Fruit fly (Drosophila melanogaster): ENCODE results near the gene Cpr76Ba.
"Not testable (repeated sequence)": the region's sequence is repeated elsewhere in the genome, so short reads cannot be mapped to it uniquely, and the experiment has no call there.

Cpr76Ba gene

dm6 chr3L:19516547-19516946 is 1.6 kb downstream of the Cpr76Ba start:
- TF ChIP-seq Sin3A (optimal IDR thresholded peaks at IDR 0.05) (no peak), Myc (optimal IDR thresholded peaks at IDR 0.05) (no peak), psq (optimal IDR thresholded peaks at IDR 0.05) (no peak), insv (optimal IDR thresholded peaks at IDR 0.05) (no peak), h (optimal IDR thresholded peaks at IDR 0.05) (no peak), ttk (optimal IDR thresholded peaks at IDR 0.05) (no peak)

dm6 chr3L:19512672-19513071 is 5.5 kb downstream of the Cpr76Ba start:
- TF ChIP-seq psq (optimal IDR thresholded peaks at IDR 0.05) (no peak), Myc (optimal IDR thresholded peaks at IDR 0.05) (no peak), insv (optimal IDR thresholded peaks at IDR 0.05) (no peak), ttk (optimal IDR thresholded peaks at IDR 0.05) (no peak), h (optimal IDR thresholded peaks at IDR 0.05) (no peak), Sin3A (optimal IDR thresholded peaks at IDR 0.05) (no peak)

- no peak for TF ChIP-seq ttk (optimal IDR thresholded peaks at IDR 0.05)
- no peak for TF ChIP-seq Myc (optimal IDR thresholded peaks at IDR 0.05)
- no peak for TF ChIP-seq psq (optimal IDR thresholded peaks at IDR 0.05)
- TF ChIP-seq insv (optimal IDR thresholded peaks at IDR 0.05) = no peak
- TF ChIP-seq h (optimal IDR thresholded peaks at IDR 0.05) = no peak
Observed at dm6 chr3L:19504719-19505118, 13.4 kb downstream of the Cpr76Ba start.

- no peak for TF ChIP-seq Myc (optimal IDR thresholded peaks at IDR 0.05)
Observed at dm6 chr3L:19503770-19504169, 14.4 kb downstream of the Cpr76Ba start, which contains the start of gene CG9452. TSS of gene CG9452 (minus strand) at chr3L:19503870.

DNA sequence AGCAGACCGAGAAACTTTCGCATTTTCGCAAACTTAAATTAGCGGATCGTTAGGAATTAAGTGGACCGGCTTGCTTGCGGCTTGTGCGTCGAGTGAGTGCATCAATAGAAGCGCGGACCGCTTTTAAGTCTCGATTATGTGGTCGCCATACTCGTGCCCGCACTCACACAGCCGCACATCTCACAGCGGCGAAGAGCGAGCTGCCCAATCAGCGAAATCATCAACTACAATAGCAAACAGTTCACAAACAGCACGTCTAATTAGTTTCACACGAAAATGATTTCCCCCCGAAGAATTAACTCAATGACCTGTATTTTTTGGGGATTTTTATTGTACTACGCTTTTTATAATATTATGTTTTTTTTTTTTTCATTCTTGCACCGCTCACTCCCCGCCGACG is 17.4 kb downstream of the Cpr76Ba start, which contains the start of gene CG9451:
TSS of gene CG9451 (minus strand) at position 101 of the 400 bp plus-strand sequence.
- TF ChIP-seq ttk (optimal IDR thresholded peaks at IDR 0.05) = no peak
- no peak for TF ChIP-seq Sin3A (optimal IDR thresholded peaks at IDR 0.05)
- no peak for TF ChIP-seq psq (optimal IDR thresholded peaks at IDR 0.05)
- no peak for TF ChIP-seq h (optimal IDR thresholded peaks at IDR 0.05)
- TF ChIP-seq insv (optimal IDR thresholded peaks at IDR 0.05) = no peak
- TF ChIP-seq Myc (optimal IDR thresholded peaks at IDR 0.05) = no peak

DNA sequence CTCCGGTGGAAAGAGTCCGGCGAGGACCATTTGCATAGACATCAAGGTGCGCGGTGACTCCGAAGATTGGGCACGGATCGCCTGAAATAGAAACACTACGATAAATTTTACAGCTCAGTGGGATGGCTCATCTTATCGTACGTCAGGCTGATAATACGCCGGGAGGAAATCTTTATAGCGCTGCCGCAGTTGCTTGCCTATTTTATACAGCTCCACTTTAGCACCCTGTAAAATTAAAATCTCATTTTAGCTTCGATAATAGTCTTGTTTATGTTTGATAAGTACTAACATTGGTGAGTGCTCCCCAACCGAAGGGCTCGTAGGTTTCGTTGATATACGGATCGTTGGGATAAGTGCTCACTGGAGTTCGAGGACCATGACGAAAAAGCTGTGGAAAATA is 18.8 kb downstream of the Cpr76Ba start:
- TF ChIP-seq psq (optimal IDR thresholded peaks at IDR 0.05) = no peak
- TF ChIP-seq ttk (optimal IDR thresholded peaks at IDR 0.05) = no peak
- no peak for TF ChIP-seq Myc (optimal IDR thresholded peaks at IDR 0.05)
- TF ChIP-seq h (optimal IDR thresholded peaks at IDR 0.05) = no peak
- TF ChIP-seq Sin3A (optimal IDR thresholded peaks at IDR 0.05) = no peak
- no peak for TF ChIP-seq insv (optimal IDR thresholded peaks at IDR 0.05)

DNA sequence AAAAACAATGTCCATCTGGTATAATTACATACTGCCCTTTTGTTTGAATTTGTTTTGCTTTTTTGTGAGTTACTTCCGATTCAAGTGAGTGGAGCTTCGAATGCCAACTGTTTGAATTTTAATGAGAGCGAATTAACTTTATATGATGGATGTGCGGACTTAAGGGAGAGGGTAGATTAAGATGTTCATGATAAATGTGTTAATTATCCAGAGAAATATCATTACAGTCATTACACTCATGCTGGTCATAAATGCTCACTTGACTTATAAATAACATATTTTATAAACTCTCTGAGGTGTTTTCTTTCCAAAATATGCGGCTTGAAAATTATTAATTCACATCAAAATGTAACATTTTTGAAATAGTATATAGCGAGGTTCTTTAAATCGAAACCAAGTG is 20.5 kb downstream of the Cpr76Ba start, which contains the start of gene CG9449:
TSS of gene CG9449 (minus strand) at position 101 of the 400 bp plus-strand sequence.
- TF ChIP-seq ttk (optimal IDR thresholded peaks at IDR 0.05) = no peak
- TF ChIP-seq h (optimal IDR thresholded peaks at IDR 0.05) = no peak
- TF ChIP-seq Sin3A (optimal IDR thresholded peaks at IDR 0.05) = no peak
- no peak for TF ChIP-seq insv (optimal IDR thresholded peaks at IDR 0.05)
- TF ChIP-seq Myc (optimal IDR thresholded peaks at IDR 0.05) = no peak
- TF ChIP-seq psq (optimal IDR thresholded peaks at IDR 0.05) = no peak

DNA sequence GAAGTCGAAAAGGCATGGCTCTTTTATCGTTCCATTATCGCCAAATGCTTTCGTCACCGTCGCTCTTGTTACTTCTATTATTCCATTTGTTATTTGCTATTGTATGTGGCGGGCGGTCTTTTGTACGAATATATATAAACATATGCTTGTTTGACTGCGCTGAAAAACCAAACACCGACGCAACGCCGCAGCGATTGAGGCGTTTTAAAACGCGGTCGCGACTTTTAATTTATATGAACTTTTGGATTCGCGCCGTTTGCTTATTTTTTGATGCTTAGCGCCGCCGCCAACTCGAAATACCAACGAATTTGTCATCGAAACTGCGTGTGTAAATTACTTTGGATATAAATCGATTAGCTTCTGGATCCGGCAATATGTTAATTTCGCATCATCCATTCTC is 21.0 kb downstream of the Cpr76Ba start:
- TF ChIP-seq psq (optimal IDR thresholded peaks at IDR 0.05) (no peak), h (optimal IDR thresholded peaks at IDR 0.05) (no peak), insv (optimal IDR thresholded peaks at IDR 0.05) (no peak), ttk (optimal IDR thresholded peaks at IDR 0.05) (no peak), Sin3A (optimal IDR thresholded peaks at IDR 0.05) (no peak)

- TF ChIP-seq insv (optimal IDR thresholded peaks at IDR 0.05) (no peak), Sin3A (optimal IDR thresholded peaks at IDR 0.05) (no peak), ttk (optimal IDR thresholded peaks at IDR 0.05) (no peak), Myc (optimal IDR thresholded peaks at IDR 0.05) (no peak), h (optimal IDR thresholded peaks at IDR 0.05) (no peak), psq (optimal IDR thresholded peaks at IDR 0.05) (no peak)
Observed at dm6 chr3L:19496600-19496999, 21.5 kb downstream of the Cpr76Ba start.

- TF ChIP-seq Sin3A (optimal IDR thresholded peaks at IDR 0.05) (no peak), ttk (optimal IDR thresholded peaks at IDR 0.05) (no peak), insv (optimal IDR thresholded peaks at IDR 0.05) (no peak), h (optimal IDR thresholded peaks at IDR 0.05) (no peak), Myc (optimal IDR thresholded peaks at IDR 0.05) (no peak), psq (optimal IDR thresholded peaks at IDR 0.05) (no peak)
Observed at dm6 chr3L:19495991-19496588, 22.0 kb downstream of the Cpr76Ba start.

DNA sequence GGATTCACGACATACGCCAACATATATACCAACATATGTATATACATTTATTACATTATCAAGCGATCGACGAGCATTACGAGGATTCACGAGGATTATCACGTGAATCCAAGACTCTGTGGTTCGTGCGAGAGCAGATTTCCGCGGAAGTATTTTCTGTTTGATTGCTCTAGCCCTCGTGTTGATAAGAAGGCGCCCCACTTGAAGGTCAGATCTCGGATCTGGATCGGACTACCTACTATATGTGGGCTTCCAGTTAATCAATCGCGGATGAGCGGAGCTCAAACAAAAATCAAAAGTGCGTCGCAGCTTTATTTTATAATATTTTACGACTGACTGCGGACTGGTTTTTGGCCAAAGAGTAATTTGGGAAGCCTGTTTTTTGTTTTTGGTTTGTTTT is 23.2 kb downstream of the Cpr76Ba start:
- TF ChIP-seq h (optimal IDR thresholded peaks at IDR 0.05) = no peak
- no peak for TF ChIP-seq Myc (optimal IDR thresholded peaks at IDR 0.05)
- TF ChIP-seq Sin3A (optimal IDR thresholded peaks at IDR 0.05) = no peak
- no peak for TF ChIP-seq insv (optimal IDR thresholded peaks at IDR 0.05)
- no peak for TF ChIP-seq ttk (optimal IDR thresholded peaks at IDR 0.05)
- no peak for TF ChIP-seq psq (optimal IDR thresholded peaks at IDR 0.05)

- not testable (repeated sequence) for TF ChIP-seq insv, psq, Myc (optimal IDR thresholded peaks at IDR 0.05)
Observed at dm6 chr3L:19487260-19487659, 30.9 kb downstream of the Cpr76Ba start, which contains the start of gene CG32212. TSS of gene CG32212 (plus strand) at chr3L:19487560.

DNA sequence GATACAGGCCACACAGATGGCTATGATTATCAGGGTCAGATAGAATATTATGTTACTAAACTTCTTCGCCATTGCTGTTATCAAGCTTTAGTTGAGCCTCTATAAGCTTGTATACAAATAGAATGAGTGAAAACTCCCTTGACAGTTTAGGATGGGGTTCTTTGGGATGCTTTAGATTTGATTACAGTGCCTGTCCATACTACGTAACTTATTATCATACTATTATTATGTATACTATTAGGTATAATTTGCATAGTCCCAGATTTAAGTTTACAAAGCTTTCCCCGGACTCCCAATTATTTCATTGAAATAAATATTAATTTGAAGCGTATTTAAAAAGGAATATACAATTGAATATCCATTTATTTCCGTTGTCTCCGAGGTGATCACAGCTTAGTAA is 31.7 kb downstream of the Cpr76Ba start, which contains the start of gene brv1:
TSS of gene brv1 (minus strand) at position 101 of the 400 bp plus-strand sequence.
- TF ChIP-seq ttk (optimal IDR thresholded peaks at IDR 0.05) (no peak), Sin3A (optimal IDR thresholded peaks at IDR 0.05) (no peak), Myc (optimal IDR thresholded peaks at IDR 0.05) (no peak), psq (optimal IDR thresholded peaks at IDR 0.05) (no peak), insv (optimal IDR thresholded peaks at IDR 0.05) (no peak), h (optimal IDR thresholded peaks at IDR 0.05) (no peak)

Measured in Kc167 (cell line).